Fruit fly (Drosophila melanogaster) whole organism, embryonic: Measurements from ENCODE around the gene CG17145.
A peak's percentile ranks its signal among the peaks of the same experiment; 100 is the strongest.

Source experiments
- ATbp ChIP-seq: fragments of 200-800 bp; sonication (Bioruptor generic); optimal IDR thresholded peaks from 2 replicates; lab custom pipeline; 2017; ENCODE audit warnings: missing biosample characterization, mild to moderate bottlenecking, missing genetic modification characterization, missing genetic modification reagents
- BEAF-32 ChIP-seq: fragments of 200-800 bp; sonication (Bioruptor generic); optimal IDR thresholded peaks from 3 replicates; lab custom pipeline; 2017; ENCODE audit warnings: missing biosample characterization, missing genetic modification characterization, mild to moderate bottlenecking, moderate library complexity, missing genetic modification reagents
- CG10565 ChIP-seq: fragments of 200-800 bp; sonication (Bioruptor generic); optimal IDR thresholded peaks from 3 replicates; lab custom pipeline; 2016; ENCODE audit warnings: missing biosample characterization, mild to moderate bottlenecking, missing genetic modification characterization
- CG13287 ChIP-seq: fragments of 200-800 bp; sonication (Bioruptor generic); IDR thresholded peaks from 2 replicates; pipeline ENCODE4 v1.3.6; 2022; ENCODE audit warnings: missing biosample characterization, missing genetic modification characterization; ENCODE audit not compliant: partially characterized antibody
- CG13894 ChIP-seq: fragments of 200-800 bp; sonication (Bioruptor generic); optimal IDR thresholded peaks from 3 replicates; lab custom pipeline; 2018; ENCODE audit warnings: missing biosample characterization, mild to moderate bottlenecking, missing genetic modification characterization, moderate library complexity
- CG14965 ChIP-seq: fragments of 200-800 bp; sonication (Bioruptor generic); optimal IDR thresholded peaks from 2 replicates; lab custom pipeline; 2016; ENCODE audit warnings: missing biosample characterization, missing genetic modification characterization, borderline replicate concordance
- CG17385 ChIP-seq: fragments of 200-800 bp; sonication (Bioruptor generic); optimal IDR thresholded peaks from 3 replicates; lab custom pipeline; 2018; ENCODE audit warnings: missing biosample characterization, mild to moderate bottlenecking, missing genetic modification characterization
- CG17829 ChIP-seq: fragments of 200-800 bp; optimal IDR thresholded peaks from 2 replicates; lab custom pipeline; 2019; ENCODE audit warnings: missing biosample characterization, mild to moderate bottlenecking, missing genetic modification characterization, moderate library complexity
- CG32772 ChIP-seq: fragments of 200-800 bp; sonication (Bioruptor generic); IDR thresholded peaks from 2 replicates; pipeline ENCODE4 v1.3.6; 2022; ENCODE audit warnings: missing biosample characterization, missing genetic modification characterization
- CG33213 ChIP-seq: fragments of 200-800 bp; sonication (Bioruptor generic); optimal IDR thresholded peaks from 3 replicates; lab custom pipeline; 2016; ENCODE audit warnings: missing biosample characterization, missing genetic modification characterization
- CG3847 ChIP-seq: fragments of 200-800 bp; sonication (Bioruptor generic); IDR thresholded peaks from 2 replicates; pipeline ENCODE4 v1.3.6; 2022; ENCODE audit warnings: missing biosample characterization, missing genetic modification characterization
- CG4328 ChIP-seq: fragments of 200-800 bp; sonication (Bioruptor generic); optimal IDR thresholded peaks from 3 replicates; lab custom pipeline; 2017; ENCODE audit warnings: missing biosample characterization, missing genetic modification reagents, missing genetic modification characterization
- CG43689 ChIP-seq: fragments of 200-800 bp; sonication (Bioruptor generic); IDR thresholded peaks from 2 replicates; pipeline ENCODE4 v1.3.6; 2022; ENCODE audit warnings: missing biosample characterization, missing genetic modification characterization
- CG7372 ChIP-seq: fragments of 200-800 bp; sonication (Bioruptor generic); IDR thresholded peaks from 2 replicates; pipeline ENCODE4 v1.3.6; 2022; ENCODE audit warnings: missing biosample characterization, missing genetic modification characterization
- CG7556 ChIP-seq: fragments of 200-800 bp; sonication (Bioruptor generic); optimal IDR thresholded peaks from 2 replicates; lab custom pipeline; 2017; ENCODE audit warnings: missing biosample characterization, mild to moderate bottlenecking, missing genetic modification characterization
- CG8281 ChIP-seq: fragments of 200-800 bp; sonication (Bioruptor generic); optimal IDR thresholded peaks from 2 replicates; lab custom pipeline; 2018; ENCODE audit warnings: missing biosample characterization, mild to moderate bottlenecking, missing genetic modification characterization, moderate library complexity
- CG9215 ChIP-seq: fragments of 200-800 bp; sonication (Bioruptor generic); IDR thresholded peaks from 2 replicates; pipeline ENCODE4 v1.3.6; 2022; ENCODE audit warnings: missing biosample characterization, missing genetic modification characterization
- D19B ChIP-seq: fragments of 200-800 bp; sonication (Bioruptor generic); optimal IDR thresholded peaks from 2 replicates; lab custom pipeline; 2017; ENCODE audit warnings: missing biosample characterization, mild to moderate bottlenecking, missing genetic modification characterization
- Dbx ChIP-seq: fragments of 200-800 bp; sonication (Bioruptor generic); IDR thresholded peaks from 3 replicates; pipeline ENCODE4 v1.3.6; 2022; ENCODE audit warnings: missing biosample characterization, missing genetic modification characterization
- E2f1 ChIP-seq: fragments of 200-800 bp; sonication (Bioruptor generic); IDR thresholded peaks from 2 replicates; pipeline ENCODE4 v1.3.6; 2022; ENCODE audit warnings: missing biosample characterization, missing genetic modification characterization
- Fer2 ChIP-seq: fragments of 200-800 bp; sonication (Bioruptor generic); optimal IDR thresholded peaks from 2 replicates; lab custom pipeline; 2018; ENCODE audit warnings: missing biosample characterization, mild to moderate bottlenecking, missing genetic modification characterization, moderate library complexity
- H15 ChIP-seq: fragments of 200-800 bp; sonication (Bioruptor generic); IDR thresholded peaks from 3 replicates; pipeline ENCODE4 v1.3.6; 2022; ENCODE audit warnings: missing biosample characterization, missing genetic modification characterization
- Jarid2 ChIP-seq: fragments of 200-800 bp; sonication (Bioruptor generic); optimal IDR thresholded peaks from 3 replicates; lab custom pipeline; 2017; ENCODE audit warnings: mild to moderate bottlenecking, missing biosample characterization, missing genetic modification reagents, missing genetic modification characterization
- Lim3 ChIP-seq: fragments of 200-800 bp; sonication (Bioruptor generic); IDR thresholded peaks from 2 replicates; pipeline ENCODE4 v1.3.6; 2022; ENCODE audit warnings: missing biosample characterization, missing genetic modification characterization
- Lpt ChIP-seq: fragments of >200 bp; optimal IDR thresholded peaks from 2 replicates; lab custom pipeline; 2018; ENCODE audit warnings: missing biosample characterization, missing genetic modification characterization
- MESR4 ChIP-seq: fragments of 200-800 bp; sonication (Bioruptor generic); optimal IDR thresholded peaks from 2 replicates; lab custom pipeline; 2018; ENCODE audit warnings: missing biosample characterization, mild to moderate bottlenecking, missing genetic modification characterization, moderate library complexity
- Mad ChIP-seq: fragments of 200-800 bp; sonication (Bioruptor generic); optimal IDR thresholded peaks from 2 replicates; lab custom pipeline; 2016; ENCODE audit warnings: missing biosample characterization, missing genetic modification characterization
- Meics ChIP-seq: fragments of 200-800 bp; sonication (Bioruptor generic); optimal IDR thresholded peaks from 2 replicates; lab custom pipeline; 2017; ENCODE audit warnings: missing biosample characterization, mild to moderate bottlenecking, missing genetic modification characterization
- Mes4 ChIP-seq: fragments of 200-800 bp; sonication (Bioruptor generic); optimal IDR thresholded peaks from 2 replicates; lab custom pipeline; 2016; ENCODE audit warnings: missing biosample characterization, missing genetic modification characterization
- Poxn ChIP-seq: fragments of 200-800 bp; sonication (Bioruptor generic); IDR thresholded peaks from 2 replicates; pipeline ENCODE4 v1.3.6; 2022; ENCODE audit warnings: missing biosample characterization, missing genetic modification characterization
- Scr ChIP-seq: fragments of 200-800 bp; sonication (Bioruptor generic); IDR thresholded peaks from 2 replicates; pipeline ENCODE4 v1.3.6; 2022; ENCODE audit warnings: missing biosample characterization, missing genetic modification characterization; ENCODE audit not compliant: partially characterized antibody
- al ChIP-seq: fragments of 200-800 bp; sonication (Bioruptor generic); IDR thresholded peaks from 2 replicates; pipeline ENCODE4 v1.3.6; 2022; ENCODE audit warnings: missing biosample characterization, missing genetic modification characterization
- ap ChIP-seq: fragments of 200-800 bp; sonication (Bioruptor generic); IDR thresholded peaks from 2 replicates; pipeline ENCODE4 v1.3.6; 2022; ENCODE audit warnings: missing biosample characterization, missing genetic modification characterization
- ato ChIP-seq: fragments of 200-800 bp; sonication (Bioruptor generic); IDR thresholded peaks from 2 replicates; pipeline ENCODE4 v1.3.6; 2022; ENCODE audit warnings: missing biosample characterization, missing genetic modification characterization; ENCODE audit not compliant: partially characterized antibody
- bigmax ChIP-seq: fragments of 200-800 bp; sonication (Bioruptor generic); optimal IDR thresholded peaks from 2 replicates; lab custom pipeline; 2018; ENCODE audit warnings: missing biosample characterization, mild to moderate bottlenecking, missing genetic modification characterization
- bsh ChIP-seq, 2 experiments: fragments of 200-800 bp; sonication (Bioruptor generic); optimal IDR thresholded peaks; 2 replicates each; lab custom pipeline; 2017 to 2018; ENCODE audit warnings: mild to moderate bottlenecking in 2 of 2, missing biosample characterization in 2 of 2, missing genetic modification characterization in 2 of 2, moderate library complexity in 1 of 2
- cato ChIP-seq: fragments of 200-800 bp; sonication (Bioruptor generic); optimal IDR thresholded peaks from 2 replicates; lab custom pipeline; 2016; ENCODE audit warnings: missing biosample characterization, missing genetic modification characterization, borderline replicate concordance
- cwo ChIP-seq: fragments of 200-800 bp; sonication (Bioruptor generic); optimal IDR thresholded peaks from 3 replicates; lab custom pipeline; 2017; ENCODE audit warnings: missing biosample characterization, missing genetic modification characterization, mild to moderate bottlenecking, moderate library complexity, missing genetic modification reagents
- gcm ChIP-seq: fragments of 200-800 bp; sonication (Bioruptor generic); optimal IDR thresholded peaks from 2 replicates; lab custom pipeline; 2019; ENCODE audit warnings: missing biosample characterization, mild to moderate bottlenecking, missing genetic modification characterization, moderate library complexity
- hb ChIP-seq: fragments of 200-800 bp; sonication (Bioruptor generic); IDR thresholded peaks from 3 replicates; pipeline ENCODE4 v1.3.6; 2022; ENCODE audit warnings: missing biosample characterization, missing genetic modification characterization; ENCODE audit not compliant: partially characterized antibody
- hbn ChIP-seq: fragments of 200-800 bp; sonication (Bioruptor generic); IDR thresholded peaks from 2 replicates; pipeline ENCODE4 v1.3.6; 2022; ENCODE audit warnings: missing biosample characterization, missing genetic modification characterization; ENCODE audit not compliant: partially characterized antibody
- ken ChIP-seq: fragments of 200-800 bp; sonication (Bioruptor generic); IDR thresholded peaks from 3 replicates; pipeline ENCODE4 v1.3.6; 2022; ENCODE audit warnings: missing biosample characterization, missing genetic modification characterization
- ranshi ChIP-seq: fragments of 200-800 bp; sonication (Bioruptor generic); IDR thresholded peaks from 2 replicates; pipeline ENCODE4 v1.3.6; 2022; ENCODE audit warnings: missing biosample characterization, missing genetic modification characterization
- sima ChIP-seq: fragments of 200-800 bp; sonication (Bioruptor generic); optimal IDR thresholded peaks from 2 replicates; lab custom pipeline; 2016; ENCODE audit warnings: missing biosample characterization, missing genetic modification characterization
- sqz ChIP-seq: fragments of 200-800 bp; sonication (Bioruptor generic); optimal IDR thresholded peaks from 3 replicates; lab custom pipeline; 2018; ENCODE audit warnings: missing biosample characterization, mild to moderate bottlenecking, missing genetic modification characterization
- stwl ChIP-seq: fragments of 200-800 bp; sonication (Bioruptor generic); optimal IDR thresholded peaks from 3 replicates; lab custom pipeline; 2018; ENCODE audit warnings: missing biosample characterization, mild to moderate bottlenecking, missing genetic modification characterization, moderate library complexity

The CG17145 gene

dm6 chr3L:20241987-20242982 is 20.7 kb downstream of the CG17145 start (continued):
- TF ChIP-seq hb (GFP tag; lab: Robert Waterston, UW): 0 out of 3 replicates have a peak, but pooled peaks have one; percentile 11
- peak; percentile 60; the same call in 1 of the 2 replicates for TF ChIP-seq hbn (GFP tag; lab: Robert Waterston, UW)
- TF ChIP-seq CG7372 (GFP tag; lab: Robert Waterston, UW): 0 out of 2 replicates have a peak, but pooled peaks have one; percentile 23
- no peak for TF ChIP-seq cato
- TF ChIP-seq stwl (tag; lab: Kevin White, UChicago): peak; percentile 7
- TF ChIP-seq sima (GFP tag; lab: Kevin White, UChicago): no peak
- peak; percentile 28 for TF ChIP-seq sqz (GFP tag; lab: Kevin White, UChicago)
- TF ChIP-seq Lpt (GFP tag; lab: Kevin White, UChicago): no peak
- peak; percentile 32; the same call in 1 of the 2 replicates for TF ChIP-seq al (GFP tag; lab: Robert Waterston, UW)
- peak; percentile 75 for TF ChIP-seq Scr (GFP tag; lab: Robert Waterston, UW)
- 0 out of 2 replicates have a peak, but pooled peaks have one; percentile 29 for TF ChIP-seq CG43689 (GFP tag; lab: Robert Waterston, UW)
- TF ChIP-seq D19B (GFP tag; lab: Kevin White, UChicago): peak; percentile 44
- TF ChIP-seq ato: no peak
- no peak for TF ChIP-seq Poxn (GFP tag; lab: Robert Waterston, UW)
- TF ChIP-seq CG4328 (GFP tag; lab: Kevin White, UChicago): peak; percentile 51
- peak in 1 of 2 experiments; percentile 49 for TF ChIP-seq bsh (GFP tag; optimal IDR thresholded peaks at IDR 0.05; lab: Kevin White, UChicago)
- TF ChIP-seq CG13894: peak; percentile 14
- peak; percentile 83 for TF ChIP-seq gcm (GFP tag; lab: Kevin White, UChicago)
- no peak for TF ChIP-seq Mes4 (GFP tag; lab: Kevin White, UChicago)
- no peak for TF ChIP-seq CG14965
- peak; percentile 94 for TF ChIP-seq MESR4 (GFP tag; lab: Kevin White, UChicago)
- TF ChIP-seq CG7556 (GFP tag; lab: Kevin White, UChicago): peak; percentile 64
- TF ChIP-seq CG33213 (GFP tag; lab: Kevin White, UChicago): no peak
- peak; percentile 59; the same call in 2 of the 3 replicates for TF ChIP-seq ken (GFP tag; lab: Robert Waterston, UW)
- peak; percentile 53 for TF ChIP-seq Meics
- no peak for TF ChIP-seq Jarid2
- TF ChIP-seq bigmax (GFP tag; lab: Kevin White, UChicago): no peak
- TF ChIP-seq ranshi (GFP tag; lab: Robert Waterston, UW): peak; percentile 40; the same call in 1 of the 2 replicates
- no peak for TF ChIP-seq ATbp (GFP tag; lab: Kevin White, UChicago)
- TF ChIP-seq Fer2: peak; percentile 11
- TF ChIP-seq cwo: peak; percentile 47
- peak; percentile 48 for TF ChIP-seq CG17385 (GFP tag; lab: Kevin White, UChicago)
- no peak for TF ChIP-seq Mad (GFP tag; lab: Kevin White, UChicago)
- TF ChIP-seq CG9215 (GFP tag; lab: Robert Waterston, UW): peak; percentile 48; the same call in 1 of the 2 replicates
- TF ChIP-seq ap (GFP tag; lab: Robert Waterston, UW): peak; percentile 11; the same call in 1 of the 2 replicates
- TF ChIP-seq BEAF-32 (GFP tag; lab: Kevin White, UChicago): peak; percentile 76
- no peak for TF ChIP-seq CG10565 (GFP tag; lab: Kevin White, UChicago)
- peak; percentile 56 for TF ChIP-seq CG32772 (GFP tag; lab: Robert Waterston, UW)
- TF ChIP-seq CG3847: peak; percentile 66
- peak; percentile 10; the same call in 1 of the 3 replicates for TF ChIP-seq H15 (GFP tag; lab: Robert Waterston, UW)
- TF ChIP-seq CG8281 (tag; lab: Kevin White, UChicago): no peak
- peak; percentile 20; the same call in 1 of the 2 replicates for TF ChIP-seq E2f1
- peak; percentile 34 for TF ChIP-seq CG17829 (tag; lab: Kevin White, UChicago)
- peak; percentile 77 for TF ChIP-seq CG13287
- TF ChIP-seq Lim3 (GFP tag; lab: Robert Waterston, UW): no peak
- peak; percentile 24; the same call in 2 of the 3 replicates for TF ChIP-seq Dbx
